Worm (Caenorhabditis elegans) whole organism, L1 larva: ENCODE measurements around the gene nstp-5.

Experiments used
- dpl-1 ChIP-seq, 3 experiments: fragments of 150-350 bp in 2 of 3; sonication (generic microtip) in 1 of 3; optimal IDR thresholded peaks; 2 replicates each; lab custom pipeline; 2014 to 2017; ENCODE audit warnings: missing biosample characterization in 3 of 3, missing genetic modification characterization in 3 of 3, missing genetic modification reagents in 3 of 3
- nhr-90 ChIP-seq: sonication (generic microtip); optimal IDR thresholded peaks from 2 replicates; lab custom pipeline; 2016; ENCODE audit warnings: mild to moderate bottlenecking, missing genetic modification characterization, missing compliant biosample characterization; ENCODE audit not compliant: poor library complexity
- rnt-1 ChIP-seq: sonication (generic microtip); optimal IDR thresholded peaks from 2 replicates; lab custom pipeline; 2016; ENCODE audit warnings: mild to moderate bottlenecking, missing genetic modification characterization, moderate library complexity, missing compliant biosample characterization
- tbx-2 ChIP-seq: sonication (generic microtip); optimal IDR thresholded peaks from 2 replicates; lab custom pipeline; 2016; ENCODE audit warnings: missing genetic modification characterization, missing compliant biosample characterization

DNA sequence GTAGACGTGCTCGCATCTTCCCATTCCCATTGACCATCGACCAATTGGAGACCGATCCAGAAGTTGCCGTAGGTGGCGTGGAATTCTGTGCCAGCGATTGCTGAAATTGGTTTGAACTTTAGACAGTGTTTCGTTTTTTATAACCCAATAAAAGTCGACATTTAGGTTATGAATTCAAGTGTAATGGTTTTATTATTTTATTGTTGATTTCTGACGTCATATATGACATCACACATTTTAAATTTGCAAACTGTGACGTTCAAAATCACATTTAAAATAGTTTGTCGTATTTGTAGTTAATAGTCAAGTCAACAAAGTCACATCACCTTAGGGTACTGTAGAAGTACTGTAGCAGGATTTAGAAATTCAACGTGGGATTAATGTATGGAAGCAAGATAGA, 15.0 kb downstream of the nstp-5 start:
- no peak for TF ChIP-seq dpl-1 (GFP tag; optimal IDR thresholded peaks at IDR 0.05; lab: Kevin White, UChicago)
- no peak for TF ChIP-seq nhr-90
- TF ChIP-seq rnt-1 (tag; lab: Kevin White, UChicago), result no peak
- TF ChIP-seq tbx-2, result no peak
